Worm (Caenorhabditis elegans): Measurements from ENCODE around the gene srd-41.

The srd-41 gene

DNA sequence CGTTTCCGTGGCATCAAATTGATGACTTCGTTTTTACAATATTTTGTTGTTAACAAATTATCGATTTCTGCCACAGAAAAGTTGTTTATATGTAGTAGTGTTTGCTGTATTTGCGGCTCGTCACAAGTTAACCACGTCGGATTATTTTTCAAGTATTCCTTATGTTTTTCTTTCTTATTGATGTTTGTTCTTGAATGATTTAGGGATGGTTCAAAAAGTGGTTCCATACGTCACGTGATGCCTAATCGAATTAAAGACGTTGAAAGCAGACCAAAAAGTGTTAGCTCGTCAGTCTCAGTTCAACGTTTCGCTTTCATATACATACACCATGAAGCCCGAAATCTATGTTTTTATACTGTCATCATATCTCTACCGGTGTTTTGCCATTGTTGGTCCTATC, 41.0 kb upstream of the srd-41 start, which contains the start of gene lips-2:
Gene lips-2 (plus strand): TSS at position 301 of the 400 bp plus-strand sequence.
- TF ChIP-seq nhr-20 (tag; optimal IDR thresholded peaks at IDR 0.05) = no peak
- TF ChIP-seq vab-15 (tag; optimal IDR thresholded peaks at IDR 0.05) = no peak
- no peak for TF ChIP-seq skn-1 (tag; optimal IDR thresholded peaks at IDR 0.05)
- TF ChIP-seq unc-98 (GFP tag; IDR thresholded peaks at IDR 0.05) = no peak
- no peak for TF ChIP-seq snu-23 (GFP tag; optimal IDR thresholded peaks at IDR 0.05)
- no peak for TF ChIP-seq zip-4 (GFP tag; optimal IDR thresholded peaks at IDR 0.05)
- TF ChIP-seq dsc-1 (tag; optimal IDR thresholded peaks at IDR 0.05) = no peak
- no peak for TF ChIP-seq lin-13 (GFP tag; optimal IDR thresholded peaks at IDR 0.05)
- TF ChIP-seq efl-3 (GFP tag; optimal IDR thresholded peaks at IDR 0.05) = no peak
- no peak for TF ChIP-seq ztf-4 (tag; optimal IDR thresholded peaks at IDR 0.05)
- TF ChIP-seq unc-86 (tag; optimal IDR thresholded peaks at IDR 0.05) = no peak

DNA sequence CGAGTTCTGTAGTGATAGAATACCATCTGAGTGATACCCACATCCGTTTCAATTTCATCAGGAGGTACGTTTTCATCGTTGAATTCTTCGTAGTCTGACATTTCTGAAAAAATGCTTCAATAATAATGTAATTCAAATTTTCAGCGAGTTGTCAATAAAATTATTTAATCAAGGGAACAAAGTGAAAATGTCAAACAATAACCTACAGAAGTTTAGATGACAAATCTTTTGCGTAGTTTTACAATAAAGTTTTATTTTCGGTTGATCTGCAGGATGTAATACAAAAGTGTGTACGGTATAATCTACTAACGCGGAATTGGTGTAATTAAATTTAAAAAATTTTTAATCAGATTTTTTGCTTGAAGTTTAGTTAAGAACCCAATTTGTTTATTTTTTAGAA, 38.3 kb upstream of the srd-41 start, which contains the start of gene C04B4.5:
Gene C04B4.5 (minus strand): TSS at position 101 of the 400 bp plus-strand sequence.
- no peak for TF ChIP-seq egl-13 (tag; optimal IDR thresholded peaks at IDR 0.05)
- TF ChIP-seq ceh-90 (tag; optimal IDR thresholded peaks at IDR 0.05) = no peak
- TF ChIP-seq dsc-1 (tag; optimal IDR thresholded peaks at IDR 0.05) = no peak
- no peak for TF ChIP-seq mef-2 (tag; optimal IDR thresholded peaks at IDR 0.05)
- no peak for TF ChIP-seq aha-1 (tag; optimal IDR thresholded peaks at IDR 0.05)
- TF ChIP-seq ces-1 (GFP tag; optimal IDR thresholded peaks at IDR 0.05) = no peak
- no peak for TF ChIP-seq lin-14 (GFP tag; optimal IDR thresholded peaks at IDR 0.05)
- TF ChIP-seq jun-1 (tag; optimal IDR thresholded peaks at IDR 0.05) = no peak
- TF ChIP-seq snu-23 (GFP tag; optimal IDR thresholded peaks at IDR 0.05) = no peak
- TF ChIP-seq nhr-84 (tag; optimal IDR thresholded peaks at IDR 0.05) = no peak
- no peak for TF ChIP-seq vab-15 (tag; optimal IDR thresholded peaks at IDR 0.05)
- no peak for TF ChIP-seq nhr-77 (tag; optimal IDR thresholded peaks at IDR 0.05)
- TF ChIP-seq elt-2 (tag; optimal IDR thresholded peaks at IDR 0.05) = no peak
- no peak for TF ChIP-seq efl-1 (optimal IDR thresholded peaks at IDR 0.05)
- TF ChIP-seq efl-1 (GFP tag; optimal IDR thresholded peaks at IDR 0.05 in 1 of 2) = no peak

DNA sequence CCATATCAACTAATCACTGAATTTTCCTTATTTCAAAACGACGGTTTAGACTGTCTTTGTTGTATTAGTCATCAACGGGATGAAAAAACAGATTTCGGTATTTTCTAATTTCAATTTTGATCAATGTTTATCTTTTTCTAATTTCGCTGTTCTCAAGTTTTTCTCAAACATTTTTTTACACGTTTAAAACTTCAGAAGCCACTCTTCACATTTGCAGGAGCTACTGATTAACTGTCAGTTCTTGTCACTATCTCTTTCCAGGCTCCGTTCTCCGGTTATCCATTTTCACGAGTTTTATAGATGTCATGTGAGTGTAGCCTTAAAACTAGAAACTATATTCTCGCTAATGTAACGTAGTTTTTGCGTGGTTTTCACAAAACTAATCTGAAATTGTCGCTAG, 36.0 kb upstream of the srd-41 start, which contains the start of gene C04B4.4:
Gene C04B4.4 (plus strand): TSS at position 301 of the 400 bp plus-strand sequence.
- TF ChIP-seq isw-1 (GFP tag; IDR thresholded peaks at IDR 0.05) = no peak
- no peak for TF ChIP-seq rnt-1 (tag; optimal IDR thresholded peaks at IDR 0.05)
- TF ChIP-seq vab-15 (tag; optimal IDR thresholded peaks at IDR 0.05) = no peak
- TF ChIP-seq snu-23 (GFP tag; optimal IDR thresholded peaks at IDR 0.05) = no peak
- no peak for TF ChIP-seq sptf-1 (tag; optimal IDR thresholded peaks at IDR 0.05)
- no peak for TF ChIP-seq C04F5.9 (tag; optimal IDR thresholded peaks at IDR 0.05)
- no peak for TF ChIP-seq alr-1 (tag; optimal IDR thresholded peaks at IDR 0.05; ENCODE audit: borderline replicate concordance)
- no peak for TF ChIP-seq nhr-90 (tag; optimal IDR thresholded peaks at IDR 0.05; ENCODE audit: poor library complexity)
- TF ChIP-seq fkh-10 (GFP tag; optimal IDR thresholded peaks at IDR 0.05) = no peak
- TF ChIP-seq aha-1 (tag; optimal IDR thresholded peaks at IDR 0.05) = no peak
- no peak for TF ChIP-seq F16B12.6 (tag; optimal IDR thresholded peaks at IDR 0.05)
- no peak for TF ChIP-seq ceh-82 (tag; optimal IDR thresholded peaks at IDR 0.05)
- no peak for TF ChIP-seq unc-30 (tag; optimal IDR thresholded peaks at IDR 0.05)
- no peak for TF ChIP-seq hlh-4 (tag; optimal IDR thresholded peaks at IDR 0.05)
- no peak for TF ChIP-seq pag-3 (tag; optimal IDR thresholded peaks at IDR 0.05; ENCODE audit: borderline replicate concordance, insufficient read depth)
- no peak for TF ChIP-seq fkh-4 (tag; optimal IDR thresholded peaks at IDR 0.05; ENCODE audit: borderline replicate concordance)
- no peak for TF ChIP-seq ama-1 (optimal IDR thresholded peaks at IDR 0.05)
- TF ChIP-seq fkh-8 (tag; optimal IDR thresholded peaks at IDR 0.05) = no peak

- TF ChIP-seq C16A3.4 (tag; optimal IDR thresholded peaks at IDR 0.05) = no peak
- TF ChIP-seq ztf-11 (tag; optimal IDR thresholded peaks at IDR 0.05) = no peak
These were observed 32.3 kb upstream of the srd-41 start, which contains the start of gene W06D11.1 for ce11 chrX:12294263-12294662. W06D11.1 (plus strand) TSS chrX:12294563.
